Fruit fly (Drosophila melanogaster) whole organism, wandering third instar larva: ENCODE data around the gene CG46513.
"Not testable (repeated sequence)": the region's sequence is repeated elsewhere in the genome, so short reads cannot be mapped to it uniquely, and the experiment has no call there.

ENCODE experiments used
- Abd-B ChIP-seq: fragments of >200 bp; optimal IDR thresholded peaks from 2 replicates; lab custom pipeline; 2017; ENCODE audit warnings: missing biosample characterization, missing genetic modification characterization
- br ChIP-seq: fragments of 200-800 bp; sonication (Bioruptor generic); optimal IDR thresholded peaks from 2 replicates; lab custom pipeline; 2016; ENCODE audit warnings: missing biosample characterization, missing genetic modification characterization
- dmrt93B ChIP-seq: fragments of 200-800 bp; sonication (Bioruptor generic); optimal IDR thresholded peaks from 2 replicates; lab custom pipeline; 2018; ENCODE audit warnings: missing biosample characterization, mild to moderate bottlenecking, missing genetic modification characterization
- lola ChIP-seq: fragments of >200 bp; optimal IDR thresholded peaks from 2 replicates; lab custom pipeline; 2017; ENCODE audit warnings: missing biosample characterization, missing genetic modification characterization

DNA sequence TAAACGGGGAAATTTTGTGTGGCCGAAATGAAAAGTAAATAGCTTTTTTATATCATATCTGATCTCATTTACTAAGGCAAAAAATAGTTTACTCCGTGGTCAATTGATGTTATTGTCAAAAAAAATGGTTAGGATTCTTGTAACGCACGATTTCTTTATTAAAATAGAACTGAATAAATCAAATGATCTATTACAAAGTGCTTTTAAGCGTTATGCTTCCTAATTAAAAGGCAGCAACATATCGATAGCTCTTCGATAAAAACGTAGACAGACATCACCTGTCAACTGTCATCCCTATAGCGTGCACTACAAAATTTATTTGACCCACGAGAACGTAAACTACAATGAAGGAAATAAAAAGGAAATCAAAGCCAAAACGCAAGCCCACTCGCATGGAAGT is 4.8 kb downstream of the CG46513 start, which contains the start of gene CG46514:
- not testable (repeated sequence) for TF ChIP-seq Abd-B (GFP tag; lab: Kevin White, UChicago); lola; br; dmrt93B (GFP tag; lab: Kevin White, UChicago)
